Fruit fly (Drosophila melanogaster) whole organism, pupa: ENCODE data around the gene CG13716.

ENCODE experiments used
- CG10348 ChIP-seq: fragments of 200-800 bp; sonication (Bioruptor generic); IDR thresholded peaks from 2 replicates; pipeline ENCODE4 v1.3.6; 2022; ENCODE audit warnings: missing biosample characterization, missing genetic modification characterization
- CG12605 ChIP-seq: fragments of 200-800 bp; sonication (Bioruptor generic); IDR thresholded peaks from 2 replicates; pipeline ENCODE4 v1.3.6; 2022; ENCODE audit warnings: missing biosample characterization, missing genetic modification characterization
- CG13204 ChIP-seq: fragments of 200-800 bp; sonication (Bioruptor generic); optimal IDR thresholded peaks from 2 replicates; lab custom pipeline; 2018; ENCODE audit warnings: missing biosample characterization, mild to moderate bottlenecking, missing genetic modification characterization, moderate library complexity
- CG14655 ChIP-seq: fragments of 200-800 bp; sonication (Bioruptor generic); optimal IDR thresholded peaks from 3 replicates; lab custom pipeline; 2017; ENCODE audit warnings: mild to moderate bottlenecking, missing biosample characterization, missing genetic modification reagents, missing genetic modification characterization
- CG15710 ChIP-seq: fragments of 200-800 bp; sonication (Bioruptor generic); optimal IDR thresholded peaks from 2 replicates; lab custom pipeline; 2018; ENCODE audit warnings: missing biosample characterization, mild to moderate bottlenecking, missing genetic modification characterization, moderate library complexity
- CG17806 ChIP-seq: fragments of 200-800 bp; sonication (Bioruptor generic); optimal IDR thresholded peaks from 2 replicates; lab custom pipeline; 2018; ENCODE audit warnings: missing biosample characterization, mild to moderate bottlenecking, missing genetic modification characterization, moderate library complexity
- CG32121 ChIP-seq: fragments of 200-800 bp; sonication (Bioruptor generic); IDR thresholded peaks from 2 replicates; pipeline ENCODE4 v1.3.6; 2022; ENCODE audit warnings: missing biosample characterization, missing genetic modification characterization
- CG34367 ChIP-seq: fragments of 200-800 bp; sonication (Bioruptor generic); optimal IDR thresholded peaks from 2 replicates; lab custom pipeline; 2018; ENCODE audit warnings: missing biosample characterization, mild to moderate bottlenecking, missing genetic modification characterization
- CG4496 ChIP-seq: fragments of 200-800 bp; sonication (Bioruptor generic); IDR thresholded peaks from 3 replicates; pipeline ENCODE4 v1.3.6; 2022; ENCODE audit warnings: missing biosample characterization, missing genetic modification characterization
- CG8159 ChIP-seq: fragments of 200-800 bp; sonication (Bioruptor generic); optimal IDR thresholded peaks from 3 replicates; lab custom pipeline; 2018; ENCODE audit warnings: missing biosample characterization, mild to moderate bottlenecking, missing genetic modification characterization, moderate library complexity
- CG8301 ChIP-seq: fragments of 200-800 bp; sonication (Bioruptor generic); optimal IDR thresholded peaks from 2 replicates; lab custom pipeline; 2018; ENCODE audit warnings: missing biosample characterization, mild to moderate bottlenecking, missing genetic modification characterization
- CG9948 ChIP-seq: fragments of 200-800 bp; sonication (Bioruptor generic); optimal IDR thresholded peaks from 2 replicates; lab custom pipeline; 2018; ENCODE audit warnings: missing biosample characterization, mild to moderate bottlenecking, missing genetic modification characterization, moderate library complexity
- D1 ChIP-seq: fragments of 200-800 bp; sonication (Bioruptor generic); optimal IDR thresholded peaks from 2 replicates; lab custom pipeline; 2018; ENCODE audit warnings: missing biosample characterization, mild to moderate bottlenecking, missing genetic modification characterization, moderate library complexity
- EcR ChIP-seq: fragments of 200-800 bp; sonication (Bioruptor generic); optimal IDR thresholded peaks from 3 replicates; lab custom pipeline; 2019; ENCODE audit warnings: missing biosample characterization, missing genetic modification characterization, mild to moderate bottlenecking, moderate library complexity, missing genetic modification reagents
- Ets98B ChIP-seq: fragments of 200-800 bp; sonication (Bioruptor generic); IDR thresholded peaks from 2 replicates; pipeline ENCODE4 v1.3.6; 2022; ENCODE audit warnings: missing biosample characterization, missing genetic modification characterization
- Pif1A ChIP-seq: fragments of 200-800 bp; sonication (Bioruptor generic); optimal IDR thresholded peaks from 3 replicates; lab custom pipeline; 2016; ENCODE audit warnings: missing biosample characterization, missing genetic modification characterization
- Pif1B ChIP-seq: fragments of 200-800 bp; sonication (Bioruptor generic); optimal IDR thresholded peaks from 3 replicates; lab custom pipeline; 2016; ENCODE audit warnings: missing biosample characterization, missing genetic modification characterization
- Snoo ChIP-seq: fragments of 200-800 bp; sonication (Bioruptor generic); optimal IDR thresholded peaks from 3 replicates; lab custom pipeline; 2017; ENCODE audit warnings: missing biosample characterization, mild to moderate bottlenecking, missing genetic modification characterization, inconsistent platforms
- fd96Ca ChIP-seq: fragments of 200-800 bp; sonication (Bioruptor generic); IDR thresholded peaks from 3 replicates; pipeline ENCODE4 v1.3.6; 2022; ENCODE audit warnings: missing biosample characterization, missing genetic modification characterization
- gl ChIP-seq: fragments of 200-800 bp; sonication (Bioruptor generic); optimal IDR thresholded peaks from 2 replicates; lab custom pipeline; 2018; ENCODE audit warnings: missing biosample characterization, mild to moderate bottlenecking, missing genetic modification characterization
- rn ChIP-seq: fragments of 200-800 bp; sonication (Bioruptor generic); IDR thresholded peaks from 2 replicates; pipeline ENCODE4 v1.3.6; 2022; ENCODE audit warnings: missing biosample characterization, missing genetic modification characterization

CG13716 gene

dm6 chr3L:4613083-4613482, 21.5 kb downstream of the CG13716 start:
- TF ChIP-seq CG17806 (tag; lab: Kevin White, UChicago) (peak; percentile 78), gl (tag; lab: Kevin White, UChicago) (peak; percentile 75), D1 (tag; lab: Kevin White, UChicago) (peak; percentile 59), Pif1A (GFP tag; lab: Kevin White, UChicago) (peak; percentile 91), CG9948 (tag; lab: Kevin White, UChicago) (peak; percentile 78), CG4496 (GFP tag; lab: Robert Waterston, UW) (peak; percentile 91), CG10348 (GFP tag; lab: Robert Waterston, UW) (peak; percentile 48; the same call in 1 of the 2 replicates), CG12605 (peak; percentile 69), CG15710 (peak; percentile 81), CG8301 (tag; lab: Kevin White, UChicago) (peak; percentile 76), fd96Ca (GFP tag; lab: Robert Waterston, UW) (peak; percentile 76; the same call in 2 of the 3 replicates), EcR (peak; percentile 28), rn (GFP tag; lab: Robert Waterston, UW) (peak; percentile 59), CG14655 (peak; percentile 78), Ets98B (GFP tag; lab: Robert Waterston, UW) (peak; percentile 90), CG13204 (GFP tag; lab: Kevin White, UChicago) (no peak), Snoo (tag; lab: Kevin White, UChicago) (peak; percentile 85), CG34367 (tag; lab: Kevin White, UChicago) (peak; percentile 65), CG32121 (GFP tag; lab: Robert Waterston, UW) (peak; percentile 87), CG8159 (peak; percentile 85), Pif1B (GFP tag; lab: Kevin White, UChicago) (peak; percentile 87)

dm6 chr3L:4611311-4611710, 23.3 kb downstream of the CG13716 start:
- TF ChIP-seq CG10348 (GFP tag; lab: Robert Waterston, UW) (0 out of 2 replicates have a peak, but pooled peaks have one; percentile 33), CG8159 (peak; percentile 84), CG17806 (tag; lab: Kevin White, UChicago) (peak; percentile 83), CG12605 (peak; percentile 84), Pif1B (GFP tag; lab: Kevin White, UChicago) (peak; percentile 81), CG8301 (tag; lab: Kevin White, UChicago) (peak; percentile 83), Snoo (tag; lab: Kevin White, UChicago) (peak; percentile 69), EcR (peak; percentile 15), rn (GFP tag; lab: Robert Waterston, UW) (peak; percentile 80), gl (tag; lab: Kevin White, UChicago) (peak; percentile 77), CG32121 (GFP tag; lab: Robert Waterston, UW) (peak; percentile 92), CG13204 (GFP tag; lab: Kevin White, UChicago) (peak; percentile 63), CG14655 (peak; percentile 79), CG34367 (tag; lab: Kevin White, UChicago) (peak; percentile 82), CG9948 (tag; lab: Kevin White, UChicago) (peak; percentile 77), Ets98B (GFP tag; lab: Robert Waterston, UW) (peak; percentile 92), CG15710 (peak; percentile 86), CG4496 (GFP tag; lab: Robert Waterston, UW) (peak; percentile 96), fd96Ca (GFP tag; lab: Robert Waterston, UW) (peak; percentile 92), D1 (tag; lab: Kevin White, UChicago) (peak; percentile 27), Pif1A (GFP tag; lab: Kevin White, UChicago) (peak; percentile 89)
- TF ChIP-seq, all 21 proteins: peak for 21

dm6 chr3L:4607653-4608052, 26.9 kb downstream of the CG13716 start:
- TF ChIP-seq CG8159 (peak; percentile 62), Pif1B (GFP tag; lab: Kevin White, UChicago) (peak; percentile 62), CG17806 (tag; lab: Kevin White, UChicago) (peak; percentile 45), Pif1A (GFP tag; lab: Kevin White, UChicago) (peak; percentile 74), EcR (no peak), CG4496 (GFP tag; lab: Robert Waterston, UW) (peak; percentile 88), gl (tag; lab: Kevin White, UChicago) (no peak), CG14655 (peak; percentile 69), CG32121 (GFP tag; lab: Robert Waterston, UW) (peak; percentile 92), CG34367 (tag; lab: Kevin White, UChicago) (peak; percentile 15), rn (GFP tag; lab: Robert Waterston, UW) (peak; percentile 63), Ets98B (GFP tag; lab: Robert Waterston, UW) (peak; percentile 85), CG12605 (peak; percentile 71), CG15710 (peak; percentile 39), CG8301 (tag; lab: Kevin White, UChicago) (peak; percentile 64), CG13204 (GFP tag; lab: Kevin White, UChicago) (no peak), fd96Ca (GFP tag; lab: Robert Waterston, UW) (peak; percentile 88), Snoo (tag; lab: Kevin White, UChicago) (peak; percentile 30), CG9948 (tag; lab: Kevin White, UChicago) (peak; percentile 49), CG10348 (GFP tag; lab: Robert Waterston, UW) (no peak)

- TF ChIP-seq D1 (tag; lab: Kevin White, UChicago): no peak
Observed at dm6 chr3L:4606739-4607428, 27.7 kb downstream of the CG13716 start.

dm6 chr3L:4603439-4603838, 31.1 kb downstream of the CG13716 start:
- TF ChIP-seq EcR (peak; percentile 83), rn (GFP tag; lab: Robert Waterston, UW) (no peak), CG17806 (tag; lab: Kevin White, UChicago) (no peak), CG8159 (peak; percentile 58), CG14655 (peak; percentile 22), Pif1B (GFP tag; lab: Kevin White, UChicago) (no peak), CG8301 (tag; lab: Kevin White, UChicago) (no peak), CG32121 (GFP tag; lab: Robert Waterston, UW) (no peak), gl (tag; lab: Kevin White, UChicago) (no peak), Ets98B (GFP tag; lab: Robert Waterston, UW) (no peak), CG34367 (tag; lab: Kevin White, UChicago) (peak; percentile 22), CG12605 (0 out of 2 replicates have a peak, but pooled peaks have one; percentile 38), CG15710 (peak; percentile 56), fd96Ca (GFP tag; lab: Robert Waterston, UW) (no peak), CG4496 (GFP tag; lab: Robert Waterston, UW) (no peak), Pif1A (GFP tag; lab: Kevin White, UChicago) (no peak), D1 (tag; lab: Kevin White, UChicago) (no peak)
